Worm (Caenorhabditis elegans) whole organism, L1 larva: Measurements from ENCODE around the gene C45G9.4.
A peak's percentile ranks its signal among the peaks of the same experiment; 100 is the strongest.
"Not testable (repeated sequence)": the region's sequence is repeated elsewhere in the genome, so short reads cannot be mapped to it uniquely, and the experiment has no call there.

Experiments
- C04F5.9 ChIP-seq: sonication (generic microtip); optimal IDR thresholded peaks from 2 replicates; lab custom pipeline; 2016; ENCODE audit warnings: missing genetic modification characterization, missing compliant biosample characterization
- F16B12.6 ChIP-seq: fragments of 150-350 bp; optimal IDR thresholded peaks from 2 replicates; lab custom pipeline; 2014; ENCODE audit warnings: missing biosample characterization, missing genetic modification characterization
- aha-1 ChIP-seq: fragments of 150-350 bp; optimal IDR thresholded peaks from 2 replicates; lab custom pipeline; 2014; ENCODE audit warnings: missing biosample characterization, missing genetic modification characterization
- alr-1 ChIP-seq: fragments of 200-800 bp; sonication (Bioruptor generic); optimal IDR thresholded peaks from 2 replicates; lab custom pipeline; 2018; ENCODE audit warnings: borderline replicate concordance, mild to moderate bottlenecking, missing genetic modification characterization, missing compliant biosample characterization
- ceh-88 ChIP-seq: fragments of 200-800 bp; sonication (Bioruptor generic); IDR thresholded peaks from 2 replicates; pipeline ENCODE4 v1.3.6; 2022; ENCODE audit warnings: missing genetic modification characterization, missing compliant biosample characterization
- dpl-1 ChIP-seq, 3 experiments: fragments of 150-350 bp in 2 of 3; sonication (generic microtip) in 1 of 3; optimal IDR thresholded peaks; 2 replicates each; lab custom pipeline; 2014 to 2017; ENCODE audit warnings: missing biosample characterization in 3 of 3, missing genetic modification characterization in 3 of 3, missing genetic modification reagents in 3 of 3
- dsc-1 ChIP-seq: sonication (generic microtip); optimal IDR thresholded peaks from 2 replicates; lab custom pipeline; 2016; ENCODE audit warnings: mild to moderate bottlenecking, missing genetic modification characterization, missing compliant biosample characterization
- efl-1 ChIP-seq, 4 experiments: fragments of 150-350 bp; optimal IDR thresholded peaks in 3 of 4; peaks in 1 of 4; 1 replicate in 1 of 4; 2 replicates in 3 of 4; lab custom pipeline; 2014; ENCODE audit warnings: missing biosample characterization in 2 of 4, missing genetic modification characterization in 2 of 4, missing genetic modification reagents in 2 of 4
- efl-3 ChIP-seq: fragments of 200-800 bp; sonication (Bioruptor generic); optimal IDR thresholded peaks from 2 replicates; lab custom pipeline; 2018; ENCODE audit warnings: mild to moderate bottlenecking, missing genetic modification characterization, missing compliant biosample characterization
- egl-27 ChIP-seq, 2 experiments: fragments of 150-350 bp in 1 of 2; sonication (generic microtip); optimal IDR thresholded peaks; 3 replicates each; lab custom pipeline; 2017 to 2018; ENCODE audit warnings: missing biosample characterization in 2 of 2, missing genetic modification characterization in 2 of 2, missing genetic modification reagents in 2 of 2
- elt-3 ChIP-seq, 6 experiments: fragments of 150-350 bp in 1 of 6; sonication (generic microtip); optimal IDR thresholded peaks; 2 replicates each; lab custom pipeline; 2017 to 2018; ENCODE audit warnings: missing biosample characterization in 6 of 6, missing genetic modification characterization in 6 of 6, inconsistent platforms in 1 of 6
- ets-5 ChIP-seq: fragments of 200-800 bp; sonication (Bioruptor generic); IDR thresholded peaks from 2 replicates; pipeline ENCODE4 v1.3.6; 2022; ENCODE audit warnings: missing genetic modification characterization, missing compliant biosample characterization
- fkh-4 ChIP-seq: sonication (generic microtip); optimal IDR thresholded peaks from 2 replicates; lab custom pipeline; 2016; ENCODE audit warnings: missing compliant biosample characterization, missing genetic modification characterization, borderline replicate concordance
- fkh-8 ChIP-seq: sonication (generic microtip); optimal IDR thresholded peaks from 2 replicates; lab custom pipeline; 2016; ENCODE audit warnings: mild to moderate bottlenecking, missing genetic modification characterization, missing compliant biosample characterization
- hlh-17 ChIP-seq: fragments of 200-800 bp; sonication (Bioruptor generic); optimal IDR thresholded peaks from 2 replicates; lab custom pipeline; 2018; ENCODE audit warnings: missing genetic modification characterization, mild to moderate bottlenecking, missing compliant biosample characterization, moderate library complexity, borderline replicate concordance
- hlh-4 ChIP-seq: sonication (generic microtip); optimal IDR thresholded peaks from 2 replicates; lab custom pipeline; 2016; ENCODE audit warnings: mild to moderate bottlenecking, missing genetic modification characterization, missing compliant biosample characterization
- hpl-2 ChIP-seq: fragments of 150-350 bp; optimal IDR thresholded peaks from 2 replicates; lab custom pipeline; 2014; ENCODE audit warnings: missing biosample characterization, missing genetic modification reagents, missing genetic modification characterization
- irx-1 ChIP-seq: sonication (generic microtip); optimal IDR thresholded peaks from 2 replicates; lab custom pipeline; 2016; ENCODE audit warnings: missing genetic modification characterization, missing compliant biosample characterization
- lin-13 ChIP-seq: fragments of 150-350 bp; optimal IDR thresholded peaks from 2 replicates; lab custom pipeline; 2014; ENCODE audit warnings: missing biosample characterization, missing genetic modification reagents, missing genetic modification characterization
- lin-15B ChIP-seq: fragments of 150-350 bp; sonication (generic microtip); optimal IDR thresholded peaks from 3 replicates; lab custom pipeline; 2014; ENCODE audit warnings: missing biosample characterization, missing genetic modification characterization
- lin-35 ChIP-seq, 2 experiments: fragments of 150-350 bp; optimal IDR thresholded peaks; 2 replicates each; lab custom pipeline; 2014; ENCODE audit warnings: missing biosample characterization in 2 of 2, missing genetic modification characterization in 2 of 2, missing genetic modification reagents in 2 of 2
- lir-3 ChIP-seq: sonication (generic microtip); optimal IDR thresholded peaks from 2 replicates; lab custom pipeline; 2016; ENCODE audit warnings: mild to moderate bottlenecking, missing genetic modification characterization, moderate library complexity, missing compliant biosample characterization; ENCODE audit not compliant: poor library complexity
- lsy-2 ChIP-seq, 2 experiments: fragments of 150-350 bp; optimal IDR thresholded peaks; 2 replicates each; lab custom pipeline; 2014; ENCODE audit warnings: missing biosample characterization in 2 of 2, missing genetic modification characterization in 2 of 2
- mab-9 ChIP-seq: fragments of 200-800 bp; sonication (Bioruptor generic); IDR thresholded peaks from 2 replicates; pipeline ENCODE4 v1.3.6; 2022; ENCODE audit warnings: missing genetic modification reagents, missing genetic modification characterization, missing compliant biosample characterization
- mef-2 ChIP-seq: fragments of 150-350 bp; optimal IDR thresholded peaks from 2 replicates; lab custom pipeline; 2014; ENCODE audit warnings: missing biosample characterization, missing genetic modification characterization
- nhr-11 ChIP-seq: fragments of 150-350 bp; optimal IDR thresholded peaks from 2 replicates; lab custom pipeline; 2014; ENCODE audit warnings: missing biosample characterization, missing genetic modification characterization
- nhr-19 ChIP-seq: fragments of 200-800 bp; sonication (Bioruptor generic); conservative IDR thresholded peaks from 2 replicates; pipeline ENCODE4 v1.3.6; 2022; ENCODE audit warnings: missing genetic modification characterization, missing compliant biosample characterization
- nhr-28 ChIP-seq: fragments of 150-350 bp; optimal IDR thresholded peaks from 2 replicates; lab custom pipeline; 2014; ENCODE audit warnings: missing biosample characterization, missing genetic modification characterization
- nhr-84 ChIP-seq: sonication (generic microtip); optimal IDR thresholded peaks from 2 replicates; lab custom pipeline; 2017; ENCODE audit warnings: missing biosample characterization, missing genetic modification characterization
- nhr-85 ChIP-seq: sonication (generic microtip); peaks from one replicate; lab custom pipeline; 2016; ENCODE audit warnings: missing genetic modification characterization, inconsistent platforms, missing compliant biosample characterization
- nhr-90 ChIP-seq: sonication (generic microtip); optimal IDR thresholded peaks from 2 replicates; lab custom pipeline; 2016; ENCODE audit warnings: mild to moderate bottlenecking, missing genetic modification characterization, missing compliant biosample characterization; ENCODE audit not compliant: poor library complexity
- pqm-1 ChIP-seq: sonication (generic microtip); optimal IDR thresholded peaks from 3 replicates; lab custom pipeline; 2017; ENCODE audit warnings: missing biosample characterization, missing genetic modification characterization
- sptf-1 ChIP-seq: fragments of 150-350 bp; optimal IDR thresholded peaks from 2 replicates; lab custom pipeline; 2014; ENCODE audit warnings: missing biosample characterization, missing genetic modification characterization
- swsn-7 ChIP-seq: sonication (generic microtip); optimal IDR thresholded peaks from 2 replicates; lab custom pipeline; 2016; ENCODE audit warnings: missing genetic modification characterization, missing compliant biosample characterization
- tlp-1 ChIP-seq: fragments of 150-350 bp; optimal IDR thresholded peaks from 2 replicates; lab custom pipeline; 2014; ENCODE audit warnings: missing biosample characterization, missing genetic modification characterization
- unc-30 ChIP-seq: sonication (generic microtip); optimal IDR thresholded peaks from 2 replicates; lab custom pipeline; 2017; ENCODE audit warnings: missing biosample characterization, missing genetic modification characterization
- unc-62 ChIP-seq: fragments of 150-350 bp; optimal IDR thresholded peaks from 2 replicates; lab custom pipeline; 2014; ENCODE audit warnings: missing biosample characterization, missing genetic modification reagents, missing genetic modification characterization
- unc-86 ChIP-seq: sonication (generic microtip); optimal IDR thresholded peaks from 2 replicates; lab custom pipeline; 2016; ENCODE audit warnings: missing genetic modification characterization, missing compliant biosample characterization
- unc-98 ChIP-seq: fragments of 200-800 bp; sonication (Bioruptor generic); IDR thresholded peaks from 2 replicates; pipeline ENCODE4 v1.3.6; 2022; ENCODE audit warnings: missing genetic modification characterization, missing compliant biosample characterization
- vab-15 ChIP-seq: sonication (generic microtip); optimal IDR thresholded peaks from 2 replicates; lab custom pipeline; 2017; ENCODE audit warnings: missing genotype, mild to moderate bottlenecking, missing genetic modification characterization, missing compliant biosample characterization
- zag-1 ChIP-seq: fragments of 150-350 bp; optimal IDR thresholded peaks from 2 replicates; lab custom pipeline; 2014; ENCODE audit warnings: missing biosample characterization, missing genetic modification characterization

Gene C45G9.4

DNA sequence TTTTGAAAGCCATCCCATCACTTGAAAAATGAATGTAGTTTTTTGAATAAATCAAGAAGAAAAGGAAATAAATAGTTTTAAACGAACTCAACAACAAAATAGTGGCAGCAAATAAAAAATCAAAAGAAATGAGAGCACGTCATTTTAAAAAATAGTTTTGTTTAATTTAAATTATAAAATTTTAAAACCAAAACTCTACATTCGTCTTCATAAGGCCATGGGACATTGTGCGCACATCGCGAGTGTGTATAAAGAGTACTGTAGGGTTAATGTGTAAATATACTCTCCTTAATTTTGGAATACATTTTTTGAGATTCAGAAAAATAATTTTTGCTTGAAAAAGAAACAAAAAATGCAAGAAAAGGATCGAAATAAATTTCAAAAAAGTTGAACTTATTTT, 10.6 kb upstream of the C45G9.4 start, which contains the start of gene C45G9.15:
Gene C45G9.15 (minus strand): TSS at position 101 of the 400 bp plus-strand sequence.
- TF ChIP-seq hlh-17 (GFP tag; lab: Kevin White, UChicago): no peak
- TF ChIP-seq C04F5.9 (tag; lab: Kevin White, UChicago): no peak
- TF ChIP-seq dpl-1 (GFP tag; optimal IDR thresholded peaks at IDR 0.05; lab: Kevin White, UChicago): no peak
- TF ChIP-seq fkh-8 (tag; lab: Kevin White, UChicago): no peak
- no peak for TF ChIP-seq hpl-2
- TF ChIP-seq nhr-11: no peak
- no peak for TF ChIP-seq unc-30 (tag; lab: Kevin White, UChicago)
- TF ChIP-seq fkh-4 (tag; lab: Kevin White, UChicago): no peak
- no peak for TF ChIP-seq hlh-4 (tag; lab: Kevin White, UChicago)
- TF ChIP-seq ceh-88 (GFP tag; lab: Robert Waterston, UW): no peak
- no peak for TF ChIP-seq lin-13
- no peak for TF ChIP-seq elt-3 (tag; optimal IDR thresholded peaks at IDR 0.05; lab: Kevin White, UChicago)
- no peak for TF ChIP-seq lir-3 (tag; lab: Kevin White, UChicago)

DNA sequence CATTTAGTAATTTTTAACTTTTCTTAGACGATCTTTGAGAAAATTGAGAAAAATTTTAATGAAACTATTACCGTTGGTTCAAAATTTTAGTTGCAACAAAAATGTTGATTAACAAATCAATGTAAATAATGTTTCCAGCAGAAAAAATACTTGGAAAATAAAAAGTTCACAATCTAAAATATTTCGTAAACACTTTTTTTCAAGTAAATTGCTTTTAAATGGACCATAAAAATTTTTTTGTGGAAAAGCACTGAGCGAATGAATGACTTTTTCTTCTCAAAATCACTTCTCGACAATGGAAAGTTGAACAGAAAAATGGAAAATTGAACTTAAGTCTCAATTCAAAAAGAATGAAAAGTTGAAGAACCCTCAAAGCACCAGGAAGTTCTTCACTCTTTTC, 9.0 kb upstream of the C45G9.4 start, which contains the start of gene C45G9.8:
Gene C45G9.8 (minus strand): TSS at position 101 of the 400 bp plus-strand sequence.
- TF ChIP-seq tlp-1 (no peak), irx-1 (tag; lab: Kevin White, UChicago) (no peak), swsn-7 (no peak), unc-86 (tag; lab: Kevin White, UChicago) (no peak), efl-1 (optimal IDR thresholded peaks at IDR 0.05; lab: Kevin White, UChicago) (no peak), efl-1 (GFP tag; optimal IDR thresholded peaks at IDR 0.05 in 1 of 2; lab: Kevin White, UChicago) (no peak), nhr-90 (tag; lab: Kevin White, UChicago) (no peak)

DNA sequence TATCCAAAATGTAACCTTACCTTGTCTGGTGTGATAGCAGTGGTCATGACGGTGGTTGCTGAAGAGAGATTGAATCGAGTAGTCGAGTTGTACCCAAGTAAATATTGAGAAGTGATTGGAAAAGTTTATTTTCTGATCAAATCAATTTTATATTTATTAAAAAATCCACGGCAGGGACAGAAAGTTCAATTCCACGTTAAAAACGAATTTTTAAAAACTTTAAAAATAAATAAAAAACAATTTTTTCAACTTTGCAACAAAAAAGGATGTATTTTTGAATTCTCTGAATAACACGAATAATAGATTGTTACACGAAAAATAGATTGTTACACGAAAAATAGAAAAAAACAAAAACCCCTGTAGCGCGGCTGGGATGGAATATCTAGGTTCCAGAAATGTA, 6.8 kb upstream of the C45G9.4 start, which contains the start of gene C45G9.9:
Gene C45G9.9 (minus strand): TSS at position 101 of the 400 bp plus-strand sequence.
- TF ChIP-seq lsy-2 (tag; optimal IDR thresholded peaks at IDR 0.05; lab: Kevin White, UChicago); pqm-1 (tag; lab: Kevin White, UChicago); zag-1 (tag; lab: Kevin White, UChicago): not testable (repeated sequence)

DNA sequence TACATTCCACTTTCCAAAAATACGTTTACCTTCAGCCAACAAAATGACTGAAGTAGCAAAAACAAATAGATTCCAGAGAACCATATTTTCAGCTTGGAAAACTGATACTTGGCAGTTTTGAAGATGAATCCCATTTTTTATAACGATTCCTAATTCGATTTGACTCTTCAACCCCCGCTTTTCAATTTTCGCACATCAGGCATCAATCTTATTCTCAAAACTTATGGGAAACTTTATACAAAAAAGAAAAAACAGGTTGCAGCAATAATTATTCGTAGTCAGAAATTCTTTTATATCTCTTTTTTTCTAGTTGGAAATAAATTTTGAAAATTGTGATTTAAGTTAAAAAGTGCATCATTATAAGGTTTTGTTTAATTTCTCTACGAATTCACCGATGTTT, 708 bp upstream of the C45G9.4 start, which contains the start of gene C45G9.10:
Gene C45G9.10 (minus strand): TSS at position 101 of the 400 bp plus-strand sequence.
- no peak for TF ChIP-seq efl-1 (optimal IDR thresholded peaks at IDR 0.05; lab: Kevin White, UChicago)
- TF ChIP-seq efl-1 (GFP tag; optimal IDR thresholded peaks at IDR 0.05 in 1 of 2; lab: Kevin White, UChicago): no peak
- TF ChIP-seq alr-1 (tag; lab: Kevin White, UChicago): no peak
- no peak for TF ChIP-seq aha-1
- no peak for TF ChIP-seq nhr-11
- TF ChIP-seq nhr-84 (tag; lab: Kevin White, UChicago): no peak
- no peak for TF ChIP-seq sptf-1 (tag; lab: Kevin White, UChicago)
- no peak for TF ChIP-seq fkh-8 (tag; lab: Kevin White, UChicago)
- TF ChIP-seq pqm-1 (tag; lab: Kevin White, UChicago): no peak
- TF ChIP-seq lin-35 (GFP tag; optimal IDR thresholded peaks at IDR 0.05; lab: Kevin White, UChicago): no peak
- no peak for TF ChIP-seq lin-15B (tag; lab: Kevin White, UChicago)
- TF ChIP-seq dsc-1 (tag; lab: Kevin White, UChicago): no peak

DNA sequence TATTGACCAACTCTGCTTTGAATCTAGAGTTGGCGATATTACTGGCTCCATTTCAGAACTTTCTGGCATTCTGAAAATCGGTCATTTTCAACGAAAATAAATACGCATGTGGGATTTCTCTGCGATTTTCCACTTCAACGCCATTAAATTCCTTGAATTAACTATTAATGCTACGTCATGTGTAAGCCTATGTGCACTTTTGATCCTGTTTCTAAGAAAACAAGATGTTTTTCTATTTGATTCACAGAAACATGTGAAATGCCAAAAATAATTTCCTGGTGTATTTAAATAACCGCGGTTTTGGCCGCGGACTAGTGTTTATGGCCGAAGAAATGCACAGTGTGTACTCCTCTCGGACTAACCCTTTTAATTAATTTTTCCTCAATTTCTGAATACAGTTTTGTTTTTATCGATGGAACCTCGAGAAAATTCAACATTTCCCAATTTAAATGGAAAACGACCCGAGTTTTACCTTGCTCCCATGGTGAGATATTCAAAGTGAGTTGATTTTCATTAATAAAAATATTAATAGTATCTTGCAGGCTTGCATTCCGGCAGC, 6.2 kb downstream of the C45G9.4 start, which contains the start of the genes C45G9.11 and C45G9.2:
Gene C45G9.11 (minus strand): TSS at position 51 of the 559 bp plus-strand sequence.
Gene C45G9.2 (plus strand): TSS at position 392 of the 559 bp plus-strand sequence.
- TF ChIP-seq unc-62 (GFP tag; lab: Kevin White, UChicago) (no peak), nhr-28 (no peak), F16B12.6 (tag; lab: Kevin White, UChicago) (peak; percentile 26), C04F5.9 (tag; lab: Kevin White, UChicago) (peak; percentile 84), mef-2 (tag; lab: Kevin White, UChicago) (no peak), nhr-19 (GFP tag; lab: Robert Waterston, UW) (peak; percentile 85), unc-98 (GFP tag; lab: Robert Waterston, UW) (peak; percentile 85), nhr-85 (tag; lab: Kevin White, UChicago) (peak; percentile 95), nhr-90 (tag; lab: Kevin White, UChicago) (peak; percentile 90), mab-9 (GFP tag; lab: Robert Waterston, UW) (peak; percentile 71), nhr-84 (tag; lab: Kevin White, UChicago) (no peak), efl-3 (GFP tag; lab: Kevin White, UChicago) (peak; percentile 36), hlh-17 (GFP tag; lab: Kevin White, UChicago) (peak; percentile 58), lin-15B (tag; lab: Kevin White, UChicago) (peak; percentile 12), nhr-11 (no peak), dsc-1 (tag; lab: Kevin White, UChicago) (peak; percentile 92), egl-27 (tag; optimal IDR thresholded peaks at IDR 0.05; lab: Kevin White, UChicago) (no peak), sptf-1 (tag; lab: Kevin White, UChicago) (no peak), dpl-1 (GFP tag; optimal IDR thresholded peaks at IDR 0.05; lab: Kevin White, UChicago) (peak; percentile 89 to 94 (median 93)), unc-86 (tag; lab: Kevin White, UChicago) (peak; percentile 60), vab-15 (tag; lab: Kevin White, UChicago) (peak; percentile 84), ets-5 (no peak)
